Worm (Caenorhabditis elegans): ENCODE results near the gene hpd-1.

DNA sequence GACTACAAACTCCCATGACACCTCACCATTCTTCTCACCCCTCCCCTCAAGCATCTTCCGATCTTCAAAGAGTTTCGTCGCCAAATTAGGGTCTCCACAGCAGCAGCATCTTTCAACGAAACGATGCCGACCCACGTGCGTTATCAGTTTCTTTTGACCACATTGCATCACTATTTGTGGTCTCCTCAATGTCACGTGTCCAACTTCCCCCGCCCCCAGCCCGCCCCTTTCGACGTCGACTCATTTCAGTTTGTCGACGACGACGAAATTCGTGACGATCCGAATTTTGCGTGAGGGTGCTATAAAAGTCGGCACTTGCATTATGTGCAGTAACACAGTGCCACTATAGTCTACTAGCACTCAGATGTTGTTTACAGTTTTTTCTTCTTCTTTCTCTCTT, 1.1 kb upstream of the hpd-1 start:
- TF ChIP-seq B0019.2 (GFP tag; conservative IDR thresholded peaks at IDR 0.05): no peak
- TF ChIP-seq lin-54 (GFP tag; optimal IDR thresholded peaks at IDR 0.05): peak; percentile 50
- TF ChIP-seq dpl-1 (GFP tag; optimal IDR thresholded peaks at IDR 0.05): no peak
- TF ChIP-seq lin-35 (GFP tag; optimal IDR thresholded peaks at IDR 0.05): no peak
- TF ChIP-seq aptf-2 (GFP tag; conservative IDR thresholded peaks at IDR 0.05): no peak
- no peak for TF ChIP-seq fkh-3 (tag; optimal IDR thresholded peaks at IDR 0.05)
- TF ChIP-seq ama-1 (optimal IDR thresholded peaks at IDR 0.05): peak; percentile 65
- TF ChIP-seq ama-1 (GFP tag; optimal IDR thresholded peaks at IDR 0.05): no peak
- TF ChIP-seq zfh-2 (GFP tag; conservative IDR thresholded peaks at IDR 0.05): peak; percentile 38; the same call in 1 of the 2 replicates
- TF ChIP-seq nfya-1 (tag; optimal IDR thresholded peaks at IDR 0.05; ENCODE audit: borderline replicate concordance, insufficient read depth): no peak
- no peak for TF ChIP-seq D2030.7 (GFP tag; IDR thresholded peaks at IDR 0.05)
- TF ChIP-seq snpc-3.4 (tag; optimal IDR thresholded peaks at IDR 0.05): no peak
- TF ChIP-seq him-1 (tag; optimal IDR thresholded peaks at IDR 0.05): no peak
- TF ChIP-seq unc-62 (GFP tag; optimal IDR thresholded peaks at IDR 0.05): no peak
- TF ChIP-seq Y53G8AR.9 (GFP tag; conservative IDR thresholded peaks at IDR 0.05): peak; percentile 66; the same call in 1 of the 2 replicates
